Fruit fly (Drosophila melanogaster) whole organism, pupa: Measurements from ENCODE around the gene Pgd.

Source experiments
- CG13204 ChIP-seq: fragments of 200-800 bp; sonication (Bioruptor generic); optimal IDR thresholded peaks from 2 replicates; lab custom pipeline; 2018; ENCODE audit warnings: missing biosample characterization, mild to moderate bottlenecking, missing genetic modification characterization, moderate library complexity
- CG17806 ChIP-seq: fragments of 200-800 bp; sonication (Bioruptor generic); optimal IDR thresholded peaks from 2 replicates; lab custom pipeline; 2018; ENCODE audit warnings: missing biosample characterization, mild to moderate bottlenecking, missing genetic modification characterization, moderate library complexity
- CG9948 ChIP-seq: fragments of 200-800 bp; sonication (Bioruptor generic); optimal IDR thresholded peaks from 2 replicates; lab custom pipeline; 2018; ENCODE audit warnings: missing biosample characterization, mild to moderate bottlenecking, missing genetic modification characterization, moderate library complexity
- Pif1B ChIP-seq: fragments of 200-800 bp; sonication (Bioruptor generic); optimal IDR thresholded peaks from 3 replicates; lab custom pipeline; 2016; ENCODE audit warnings: missing biosample characterization, missing genetic modification characterization

- TF ChIP-seq CG13204 (GFP tag; lab: Kevin White, UChicago) = no peak
- no peak for TF ChIP-seq Pif1B (GFP tag; lab: Kevin White, UChicago)
- no peak for TF ChIP-seq CG17806 (tag; lab: Kevin White, UChicago)
- no peak for TF ChIP-seq CG9948 (tag; lab: Kevin White, UChicago)
These were observed 35.9 kb downstream of the Pgd start, which contains the start of gene pn for dm6 chrX:2180750-2181261.
